Worm (Caenorhabditis elegans): ENCODE data around the gene pitr-4.
A peak's percentile ranks its signal among the peaks of the same experiment; 100 is the strongest.

The pitr-4 gene

ce11 chrV:9629643-9630042 is 31.8 kb downstream of the pitr-4 start, which contains the start of gene col-146:
Gene col-146 (plus strand): TSS chrV:9629943.
- TF ChIP-seq pes-1 (GFP tag; IDR thresholded peaks at IDR 0.05) (no peak), flt-1 (GFP tag; IDR thresholded peaks at IDR 0.05) (no peak)

- TF ChIP-seq aly-1 (tag; optimal IDR thresholded peaks at IDR 0.05) (no peak), pes-1 (GFP tag; IDR thresholded peaks at IDR 0.05) (no peak), scrt-1 (GFP tag; IDR thresholded peaks at IDR 0.05) (no peak), hmbx-1 (tag; optimal IDR thresholded peaks at IDR 0.05) (no peak), tbx-11 (GFP tag; IDR thresholded peaks at IDR 0.05) (no peak), ceh-36 (tag; optimal IDR thresholded peaks at IDR 0.05) (no peak), tbx-37 (GFP tag; conservative IDR thresholded peaks at IDR 0.05) (no peak), sea-1 (GFP tag; conservative IDR thresholded peaks at IDR 0.05) (no peak), ets-7 (tag; optimal IDR thresholded peaks at IDR 0.05) (no peak), F13C5.2 (tag; optimal IDR thresholded peaks at IDR 0.05) (no peak)
Measured at ce11 chrV:9629114-9629513, 32.3 kb downstream of the pitr-4 start, which contains the start of gene idpc-3. Gene idpc-3 (minus strand): TSS chrV:9629214.

ce11 chrV:9628603-9629002 is 32.8 kb downstream of the pitr-4 start:
- no peak for TF ChIP-seq ama-1 (optimal IDR thresholded peaks at IDR 0.05)
- TF ChIP-seq hmg-4 (GFP tag; optimal IDR thresholded peaks at IDR 0.05) = peak; percentile 5

ce11 chrV:9625604-9626446 is 35.6 kb downstream of the pitr-4 start, which contains the start of gene T06E4.7:
Gene T06E4.7 (plus strand): TSS chrV:9626396.
- TF ChIP-seq tra-4 (tag; optimal IDR thresholded peaks at IDR 0.05) (no peak), F13C5.2 (tag; optimal IDR thresholded peaks at IDR 0.05) (no peak), flt-1 (GFP tag; IDR thresholded peaks at IDR 0.05) (no peak), tbx-11 (GFP tag; IDR thresholded peaks at IDR 0.05) (no peak), hmbx-1 (tag; optimal IDR thresholded peaks at IDR 0.05) (no peak), tbx-37 (GFP tag; conservative IDR thresholded peaks at IDR 0.05) (no peak), ama-1 (optimal IDR thresholded peaks at IDR 0.05) (no peak), ceh-13 (GFP tag; optimal IDR thresholded peaks at IDR 0.05) (no peak)

- TF ChIP-seq ceh-13 (GFP tag; optimal IDR thresholded peaks at IDR 0.05) = no peak
- no peak for TF ChIP-seq flt-1 (GFP tag; IDR thresholded peaks at IDR 0.05)
- no peak for TF ChIP-seq sea-1 (GFP tag; conservative IDR thresholded peaks at IDR 0.05)
- TF ChIP-seq hnd-1 (tag; optimal IDR thresholded peaks at IDR 0.05) = no peak
- TF ChIP-seq ets-7 (tag; optimal IDR thresholded peaks at IDR 0.05) = no peak
- no peak for TF ChIP-seq tbx-37 (GFP tag; conservative IDR thresholded peaks at IDR 0.05)
- TF ChIP-seq B0310.2 (tag; optimal IDR thresholded peaks at IDR 0.05) = no peak
- TF ChIP-seq tbx-11 (GFP tag; IDR thresholded peaks at IDR 0.05) = no peak
- no peak for TF ChIP-seq tra-4 (tag; optimal IDR thresholded peaks at IDR 0.05)
- no peak for TF ChIP-seq scrt-1 (GFP tag; IDR thresholded peaks at IDR 0.05)
- TF ChIP-seq hmg-4 (GFP tag; optimal IDR thresholded peaks at IDR 0.05) = no peak
- TF ChIP-seq ceh-36 (tag; optimal IDR thresholded peaks at IDR 0.05) = no peak
- TF ChIP-seq hmbx-1 (tag; optimal IDR thresholded peaks at IDR 0.05) = no peak
- TF ChIP-seq ama-1 (optimal IDR thresholded peaks at IDR 0.05) = no peak
- TF ChIP-seq pes-1 (GFP tag; IDR thresholded peaks at IDR 0.05) = no peak
- no peak for TF ChIP-seq aly-1 (tag; optimal IDR thresholded peaks at IDR 0.05)
- TF ChIP-seq F13C5.2 (tag; optimal IDR thresholded peaks at IDR 0.05) = no peak
Measured at ce11 chrV:9625122-9625521, 36.3 kb downstream of the pitr-4 start, which contains the start of gene idpc-4. Gene idpc-4 (plus strand): TSS chrV:9625422.

ce11 chrV:9622834-9623233 is 38.6 kb downstream of the pitr-4 start, which contains the start of gene idpc-5:
Gene idpc-5 (minus strand): TSS chrV:9622934.
- TF ChIP-seq aly-1 (tag; optimal IDR thresholded peaks at IDR 0.05) = no peak

- TF ChIP-seq hmbx-1 (tag; optimal IDR thresholded peaks at IDR 0.05) = no peak
- no peak for TF ChIP-seq sea-1 (GFP tag; conservative IDR thresholded peaks at IDR 0.05)
- TF ChIP-seq tra-4 (tag; optimal IDR thresholded peaks at IDR 0.05) = no peak
- TF ChIP-seq F13C5.2 (tag; optimal IDR thresholded peaks at IDR 0.05) = no peak
- TF ChIP-seq tbx-11 (GFP tag; IDR thresholded peaks at IDR 0.05) = no peak
- no peak for TF ChIP-seq hmg-4 (GFP tag; optimal IDR thresholded peaks at IDR 0.05)
- no peak for TF ChIP-seq ets-7 (tag; optimal IDR thresholded peaks at IDR 0.05)
- TF ChIP-seq ceh-36 (tag; optimal IDR thresholded peaks at IDR 0.05) = no peak
- no peak for TF ChIP-seq pes-1 (GFP tag; IDR thresholded peaks at IDR 0.05)
- TF ChIP-seq B0310.2 (tag; optimal IDR thresholded peaks at IDR 0.05) = no peak
- no peak for TF ChIP-seq flt-1 (GFP tag; IDR thresholded peaks at IDR 0.05)
- TF ChIP-seq tbx-37 (GFP tag; conservative IDR thresholded peaks at IDR 0.05) = no peak
- TF ChIP-seq hnd-1 (tag; optimal IDR thresholded peaks at IDR 0.05) = no peak
- no peak for TF ChIP-seq aly-1 (tag; optimal IDR thresholded peaks at IDR 0.05)
- no peak for TF ChIP-seq scrt-1 (GFP tag; IDR thresholded peaks at IDR 0.05)
- TF ChIP-seq ama-1 (optimal IDR thresholded peaks at IDR 0.05) = no peak
- no peak for TF ChIP-seq ceh-13 (GFP tag; optimal IDR thresholded peaks at IDR 0.05)
Measured at ce11 chrV:9621437-9621836, 40.0 kb downstream of the pitr-4 start.

- TF ChIP-seq ceh-36 (tag; optimal IDR thresholded peaks at IDR 0.05) = no peak
- TF ChIP-seq tra-4 (tag; optimal IDR thresholded peaks at IDR 0.05) = no peak
- no peak for TF ChIP-seq B0310.2 (tag; optimal IDR thresholded peaks at IDR 0.05)
- no peak for TF ChIP-seq hnd-1 (tag; optimal IDR thresholded peaks at IDR 0.05)
- no peak for TF ChIP-seq ets-7 (tag; optimal IDR thresholded peaks at IDR 0.05)
- TF ChIP-seq hmbx-1 (tag; optimal IDR thresholded peaks at IDR 0.05) = no peak
- TF ChIP-seq ama-1 (optimal IDR thresholded peaks at IDR 0.05) = no peak
- no peak for TF ChIP-seq scrt-1 (GFP tag; IDR thresholded peaks at IDR 0.05)
- TF ChIP-seq sea-1 (GFP tag; conservative IDR thresholded peaks at IDR 0.05) = no peak
- TF ChIP-seq flt-1 (GFP tag; IDR thresholded peaks at IDR 0.05) = no peak
- no peak for TF ChIP-seq F13C5.2 (tag; optimal IDR thresholded peaks at IDR 0.05)
- no peak for TF ChIP-seq pes-1 (GFP tag; IDR thresholded peaks at IDR 0.05)
- TF ChIP-seq ceh-13 (GFP tag; optimal IDR thresholded peaks at IDR 0.05) = no peak
- TF ChIP-seq aly-1 (tag; optimal IDR thresholded peaks at IDR 0.05) = no peak
- TF ChIP-seq tbx-11 (GFP tag; IDR thresholded peaks at IDR 0.05) = no peak
- TF ChIP-seq hmg-4 (GFP tag; optimal IDR thresholded peaks at IDR 0.05) = no peak
- TF ChIP-seq tbx-37 (GFP tag; conservative IDR thresholded peaks at IDR 0.05) = no peak
Measured at ce11 chrV:9620417-9620816, 41.0 kb downstream of the pitr-4 start.
